Worm (Caenorhabditis elegans) whole organism, L3 larva: ENCODE measurements around the gene F21C10.5.

Experiments
- R02D3.7 ChIP-seq: fragments of 150-350 bp; optimal IDR thresholded peaks from 2 replicates; lab custom pipeline; 2014; ENCODE audit warnings: missing biosample characterization, missing genetic modification characterization
- ZK546.5 ChIP-seq: sonication (generic microtip); optimal IDR thresholded peaks from 2 replicates; lab custom pipeline; 2017; ENCODE audit warnings: missing biosample characterization, missing genetic modification characterization
- aly-2 ChIP-seq: fragments of 150-350 bp; optimal IDR thresholded peaks from 2 replicates; lab custom pipeline; 2014; ENCODE audit warnings: missing biosample characterization, missing genetic modification characterization
- ama-1 ChIP-seq: fragments of 150-350 bp; optimal IDR thresholded peaks from 2 replicates; lab custom pipeline; 2018
- ceh-16 ChIP-seq: sonication (generic microtip); optimal IDR thresholded peaks from 2 replicates; lab custom pipeline; 2017; ENCODE audit warnings: missing biosample characterization, missing genetic modification characterization
- ceh-28 ChIP-seq: fragments of 150-350 bp; optimal IDR thresholded peaks from 2 replicates; lab custom pipeline; 2014; ENCODE audit warnings: missing biosample characterization, missing genetic modification reagents, missing genetic modification characterization
- ceh-82 ChIP-seq: fragments of 150-350 bp; optimal IDR thresholded peaks from 2 replicates; lab custom pipeline; 2014; ENCODE audit warnings: missing biosample characterization, missing genetic modification characterization
- ceh-9 ChIP-seq: sonication (generic microtip); optimal IDR thresholded peaks from 2 replicates; lab custom pipeline; 2018; ENCODE audit warnings: missing biosample characterization, missing genetic modification characterization
- daf-12 ChIP-seq: fragments of 150-350 bp; optimal IDR thresholded peaks from 2 replicates; lab custom pipeline; 2014; ENCODE audit warnings: missing biosample characterization, missing genetic modification reagents, missing genetic modification characterization
- egl-27 ChIP-seq: sonication (generic microtip); optimal IDR thresholded peaks from 4 replicates; lab custom pipeline; 2017; ENCODE audit warnings: missing biosample characterization, missing genetic modification reagents, missing genetic modification characterization
- egl-5 ChIP-seq: fragments of 150-350 bp; optimal IDR thresholded peaks from 2 replicates; lab custom pipeline; 2017; ENCODE audit warnings: missing biosample characterization, missing genetic modification reagents, missing genetic modification characterization, inconsistent platforms
- elt-1 ChIP-seq: fragments of 150-350 bp; optimal IDR thresholded peaks from 2 replicates; lab custom pipeline; 2014; ENCODE audit warnings: missing biosample characterization, missing genetic modification characterization
- elt-2 ChIP-seq: sonication (generic microtip); optimal IDR thresholded peaks from 2 replicates; lab custom pipeline; 2016; ENCODE audit warnings: missing genetic modification reagents, mild to moderate bottlenecking, missing genetic modification characterization, missing compliant biosample characterization
- elt-3 ChIP-seq, 3 experiments: fragments of 150-350 bp in 1 of 3; sonication (generic microtip) in 2 of 3; optimal IDR thresholded peaks; 2 replicates in 2 of 3; 4 replicates in 1 of 3; lab custom pipeline; 2014 to 2017; ENCODE audit warnings: missing biosample characterization in 3 of 3, missing genetic modification characterization in 3 of 3
- eor-1 ChIP-seq, 2 experiments: fragments of 150-350 bp; optimal IDR thresholded peaks; 2 replicates each; lab custom pipeline; 2014 to 2018; ENCODE audit warnings: missing biosample characterization in 2 of 2, missing genetic modification characterization in 2 of 2
- fkh-10 ChIP-seq: sonication (generic microtip); optimal IDR thresholded peaks from 2 replicates; lab custom pipeline; 2017; ENCODE audit warnings: missing biosample characterization, missing genetic modification reagents, missing genetic modification characterization
- fkh-2 ChIP-seq: fragments of 150-350 bp; optimal IDR thresholded peaks from 2 replicates; lab custom pipeline; 2014; ENCODE audit warnings: missing biosample characterization, missing genetic modification reagents, missing genetic modification characterization
- fos-1 ChIP-seq: fragments of 150-350 bp; optimal IDR thresholded peaks from 2 replicates; lab custom pipeline; 2014; ENCODE audit warnings: missing biosample characterization, missing genetic modification characterization
- hmg-11 ChIP-seq: sonication (generic microtip); optimal IDR thresholded peaks from 2 replicates; lab custom pipeline; 2016; ENCODE audit warnings: missing genetic modification characterization, missing compliant biosample characterization
- jun-1 ChIP-seq: fragments of 150-350 bp; optimal IDR thresholded peaks from 2 replicates; lab custom pipeline; 2014; ENCODE audit warnings: missing biosample characterization, missing genetic modification reagents, missing genetic modification characterization
- lin-15B ChIP-seq: fragments of 150-350 bp; optimal IDR thresholded peaks from 2 replicates; lab custom pipeline; 2014; ENCODE audit warnings: missing biosample characterization, missing genetic modification characterization
- lin-39 ChIP-seq: fragments of 150-350 bp; optimal IDR thresholded peaks from 2 replicates; lab custom pipeline; 2018; ENCODE audit warnings: missing biosample characterization, missing genetic modification reagents, missing genetic modification characterization
- lsy-12 ChIP-seq: sonication (generic microtip); optimal IDR thresholded peaks from 2 replicates; lab custom pipeline; 2016; ENCODE audit warnings: mild to moderate bottlenecking, missing genetic modification characterization, missing compliant biosample characterization
- mdl-1 ChIP-seq: fragments of 150-350 bp; optimal IDR thresholded peaks from 2 replicates; lab custom pipeline; 2014; ENCODE audit warnings: missing biosample characterization, missing genetic modification characterization
- mml-1 ChIP-seq: fragments of 150-350 bp; sonication (generic microtip); optimal IDR thresholded peaks from 3 replicates; lab custom pipeline; 2014; ENCODE audit warnings: missing biosample characterization, missing genetic modification characterization
- nfya-1 ChIP-seq: sonication (generic microtip); optimal IDR thresholded peaks from 2 replicates; lab custom pipeline; 2017; ENCODE audit warnings: missing genetic modification characterization, mild to moderate bottlenecking, missing compliant biosample characterization, antibody characterized with exemption, moderate library complexity; ENCODE audit not compliant: insufficient read depth
- nhr-11 ChIP-seq: fragments of 150-350 bp; optimal IDR thresholded peaks from 2 replicates; lab custom pipeline; 2014; ENCODE audit warnings: missing biosample characterization, missing genetic modification characterization
- nhr-12 ChIP-seq: fragments of 150-350 bp; optimal IDR thresholded peaks from 2 replicates; lab custom pipeline; 2014; ENCODE audit warnings: missing biosample characterization, missing genetic modification characterization
- nhr-23 ChIP-seq: fragments of 150-350 bp; optimal IDR thresholded peaks from 2 replicates; lab custom pipeline; 2014; ENCODE audit warnings: missing biosample characterization, missing genetic modification reagents, missing genetic modification characterization
- nhr-237 ChIP-seq: fragments of 150-350 bp; optimal IDR thresholded peaks from 2 replicates; lab custom pipeline; 2014; ENCODE audit warnings: missing biosample characterization, missing genetic modification characterization
- nhr-25 ChIP-seq: sonication (generic microtip); optimal IDR thresholded peaks from 2 replicates; lab custom pipeline; 2017; ENCODE audit warnings: missing biosample characterization, missing genetic modification characterization
- nhr-28 ChIP-seq: fragments of 150-350 bp; optimal IDR thresholded peaks from 2 replicates; lab custom pipeline; 2014; ENCODE audit warnings: missing biosample characterization, missing genetic modification characterization
- nhr-43 ChIP-seq: sonication (generic microtip); optimal IDR thresholded peaks from 2 replicates; lab custom pipeline; 2016; ENCODE audit warnings: mild to moderate bottlenecking, missing genetic modification characterization, missing compliant biosample characterization; ENCODE audit not compliant: poor library complexity, severe bottlenecking
- nhr-67 ChIP-seq: fragments of 150-350 bp; optimal IDR thresholded peaks from 2 replicates; lab custom pipeline; 2014; ENCODE audit warnings: missing biosample characterization, missing genetic modification characterization
- nhr-76 ChIP-seq: fragments of 150-350 bp; sonication (generic microtip); optimal IDR thresholded peaks from 5 replicates; lab custom pipeline; 2014; ENCODE audit warnings: missing biosample characterization, missing genetic modification characterization
- nhr-77 ChIP-seq: fragments of 150-350 bp; optimal IDR thresholded peaks from 2 replicates; lab custom pipeline; 2014; ENCODE audit warnings: missing biosample characterization, missing genetic modification characterization
- pha-4 ChIP-seq: fragments of 150-350 bp; optimal IDR thresholded peaks from 2 replicates; lab custom pipeline; 2014; ENCODE audit warnings: missing biosample characterization, missing genetic modification reagents, missing genetic modification characterization
- pqm-1 ChIP-seq: fragments of 150-350 bp; optimal IDR thresholded peaks from 2 replicates; lab custom pipeline; 2017; ENCODE audit warnings: missing biosample characterization, missing genetic modification characterization, inconsistent platforms
- sea-2 ChIP-seq: fragments of 150-350 bp; sonication (generic microtip); optimal IDR thresholded peaks from 4 replicates; lab custom pipeline; 2014; ENCODE audit warnings: missing biosample characterization, missing genetic modification reagents, missing genetic modification characterization
- skn-1 ChIP-seq: fragments of 150-350 bp; optimal IDR thresholded peaks from 2 replicates; lab custom pipeline; 2014; ENCODE audit warnings: missing biosample characterization, missing genetic modification characterization
- snpc-4 ChIP-seq: fragments of 150-350 bp; optimal IDR thresholded peaks from 2 replicates; lab custom pipeline; 2014; ENCODE audit warnings: missing biosample characterization, missing genetic modification characterization
- tbx-2 ChIP-seq: sonication (generic microtip); optimal IDR thresholded peaks from 2 replicates; lab custom pipeline; 2016; ENCODE audit warnings: mild to moderate bottlenecking, missing genetic modification characterization, missing compliant biosample characterization
- unc-39 ChIP-seq: sonication (generic microtip); optimal IDR thresholded peaks from 4 replicates; lab custom pipeline; 2017; ENCODE audit warnings: missing biosample characterization, missing genetic modification characterization
- unc-62 ChIP-seq: fragments of 150-350 bp; sonication (generic microtip); optimal IDR thresholded peaks from 4 replicates; lab custom pipeline; 2014; ENCODE audit warnings: missing biosample characterization, missing genetic modification reagents, missing genetic modification characterization
- zag-1 ChIP-seq: fragments of 150-350 bp; optimal IDR thresholded peaks from 2 replicates; lab custom pipeline; 2014; ENCODE audit warnings: missing biosample characterization, missing genetic modification characterization
- ztf-11 ChIP-seq: fragments of 150-350 bp; optimal IDR thresholded peaks from 2 replicates; lab custom pipeline; 2014; ENCODE audit warnings: missing biosample characterization, missing genetic modification characterization
- ztf-4 ChIP-seq: fragments of 150-350 bp; optimal IDR thresholded peaks from 2 replicates; lab custom pipeline; 2014; ENCODE audit warnings: missing biosample characterization, missing genetic modification characterization

The F21C10.5 gene

DNA sequence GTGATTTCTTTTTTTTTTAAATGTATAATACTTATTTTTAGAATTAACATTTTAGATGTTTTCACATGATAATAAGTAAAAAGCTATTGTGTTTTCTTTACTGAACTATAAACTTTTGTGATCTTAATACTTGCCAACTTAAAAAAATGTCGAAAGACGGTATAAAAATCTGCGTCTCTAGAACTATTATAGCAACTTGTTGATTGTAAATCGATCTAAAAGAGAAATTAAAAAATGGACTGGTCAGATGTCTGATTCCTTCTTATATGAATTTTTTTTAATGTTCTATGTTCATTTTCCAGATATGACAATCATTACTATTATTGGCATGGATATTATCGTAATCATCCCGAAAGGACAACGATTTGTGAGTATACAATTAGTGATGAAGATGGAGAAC, 2.3 kb downstream of the F21C10.5 start, which contains the start of gene F21C10.3:
Gene F21C10.3 (plus strand): TSS at position 301 of the 400 bp plus-strand sequence.
- TF ChIP-seq lsy-12 (tag; lab: Kevin White, UChicago) (no peak), zag-1 (tag; lab: Kevin White, UChicago) (no peak), aly-2 (no peak)

DNA sequence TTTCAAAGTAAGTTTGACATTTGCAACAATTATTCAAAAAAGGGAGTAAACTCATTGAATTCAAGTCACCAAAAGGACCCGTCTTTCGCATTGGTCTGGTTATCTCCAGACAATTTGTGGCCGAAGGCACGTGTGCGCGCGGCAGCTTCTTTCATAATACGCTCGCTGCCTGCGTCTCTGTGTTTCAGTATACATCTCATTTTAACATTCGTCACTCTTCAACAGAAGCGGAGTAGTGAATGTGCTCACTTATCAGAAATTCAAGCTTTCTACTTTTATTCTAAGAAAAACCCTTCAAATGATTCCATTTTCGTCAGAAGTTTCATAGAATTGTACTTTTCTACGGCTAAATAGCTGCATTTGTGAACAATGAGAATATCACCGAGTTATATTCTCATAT, 3.1 kb downstream of the F21C10.5 start:
- TF ChIP-seq lin-39 (tag; lab: Kevin White, UChicago) (peak; percentile 36), nhr-43 (tag; lab: Kevin White, UChicago) (no peak), nhr-67 (tag; lab: Kevin White, UChicago) (no peak), lin-15B (tag; lab: Kevin White, UChicago) (peak; percentile 16), jun-1 (no peak), nfya-1 (tag; lab: Kevin White, UChicago) (peak; percentile 73), egl-27 (no peak), nhr-76 (tag; lab: Kevin White, UChicago) (no peak), R02D3.7 (tag; lab: Kevin White, UChicago) (no peak), pqm-1 (no peak), ceh-16 (tag; lab: Kevin White, UChicago) (no peak), nhr-11 (peak; percentile 82), hmg-11 (no peak), fkh-10 (GFP tag; lab: Kevin White, UChicago) (peak; percentile 69), fos-1 (tag; lab: Kevin White, UChicago) (no peak), tbx-2 (tag; lab: Kevin White, UChicago) (no peak), sea-2 (GFP tag; lab: Kevin White, UChicago) (no peak), unc-39 (tag; lab: Kevin White, UChicago) (no peak), lsy-12 (tag; lab: Kevin White, UChicago) (no peak), nhr-25 (tag; lab: Kevin White, UChicago) (no peak), ceh-82 (tag; lab: Kevin White, UChicago) (no peak), ceh-9 (no peak), skn-1 (tag; lab: Kevin White, UChicago) (no peak), nhr-77 (tag; lab: Kevin White, UChicago) (no peak), aly-2 (no peak), zag-1 (tag; lab: Kevin White, UChicago) (no peak), nhr-23 (tag; lab: Kevin White, UChicago) (no peak), mdl-1 (tag; lab: Kevin White, UChicago) (peak; percentile 81), ztf-11 (tag; lab: Kevin White, UChicago) (no peak), ztf-4 (tag; lab: Kevin White, UChicago) (no peak), eor-1 (tag; optimal IDR thresholded peaks at IDR 0.05; lab: Kevin White, UChicago) (no peak), pha-4 (tag; lab: Kevin White, UChicago) (no peak), elt-2 (tag; lab: Kevin White, UChicago) (peak; percentile 2), ama-1 (lab: Kevin White, UChicago) (no peak), ZK546.5 (tag; lab: Kevin White, UChicago) (no peak), unc-62 (no peak), ceh-28 (tag; lab: Kevin White, UChicago) (no peak), elt-1 (tag; lab: Kevin White, UChicago) (no peak), egl-5 (tag; lab: Kevin White, UChicago) (no peak), nhr-12 (tag; lab: Kevin White, UChicago) (no peak), daf-12 (tag; lab: Kevin White, UChicago) (no peak), elt-3 (tag; optimal IDR thresholded peaks at IDR 0.05; lab: Kevin White, UChicago) (no peak), nhr-237 (tag; lab: Kevin White, UChicago) (no peak), nhr-28 (tag; lab: Kevin White, UChicago) (no peak), fkh-2 (tag; lab: Kevin White, UChicago) (no peak), snpc-4 (tag; lab: Kevin White, UChicago) (peak; percentile 41), mml-1 (tag; lab: Kevin White, UChicago) (no peak)
